Worm (Caenorhabditis elegans) whole organism, early embryonic: ENCODE data around the gene F11G11.4.

Experiments
- F13C5.2 ChIP-seq: sonication (generic microtip); optimal IDR thresholded peaks from 2 replicates; lab custom pipeline; 2017; ENCODE audit warnings: mild to moderate bottlenecking, missing genetic modification characterization, inconsistent platforms, missing compliant biosample characterization
- ama-1 ChIP-seq: fragments of 150-350 bp; optimal IDR thresholded peaks from 2 replicates; lab custom pipeline; 2014
- ceh-13 ChIP-seq: fragments of 200-800 bp; sonication (Bioruptor generic); optimal IDR thresholded peaks from 2 replicates; lab custom pipeline; 2018; ENCODE audit warnings: mild to moderate bottlenecking, missing genetic modification characterization, missing compliant biosample characterization
- ceh-36 ChIP-seq: sonication (generic microtip); optimal IDR thresholded peaks from 2 replicates; lab custom pipeline; 2016; ENCODE audit warnings: missing genetic modification characterization, inconsistent platforms, missing compliant biosample characterization
- ets-7 ChIP-seq: sonication (generic microtip); optimal IDR thresholded peaks from 2 replicates; lab custom pipeline; 2016; ENCODE audit warnings: missing genotype, missing genetic modification characterization, missing compliant biosample characterization
- flt-1 ChIP-seq: fragments of 200-800 bp; sonication (Bioruptor generic); IDR thresholded peaks from 2 replicates; pipeline ENCODE4 v1.3.6; 2022; ENCODE audit warnings: missing genetic modification characterization, missing compliant biosample characterization
- hmbx-1 ChIP-seq: sonication (generic microtip); optimal IDR thresholded peaks from 2 replicates; lab custom pipeline; 2016; ENCODE audit warnings: mild to moderate bottlenecking, missing genetic modification characterization, missing compliant biosample characterization
- pes-1 ChIP-seq: fragments of 200-800 bp; sonication (Bioruptor generic); IDR thresholded peaks from 2 replicates; pipeline ENCODE4 v1.3.6; 2022; ENCODE audit warnings: missing genetic modification reagents, missing genetic modification characterization, missing compliant biosample characterization
- sea-1 ChIP-seq: fragments of 200-800 bp; sonication (Bioruptor generic); conservative IDR thresholded peaks from 2 replicates; pipeline ENCODE4 v1.3.6; 2022; ENCODE audit warnings: missing genetic modification characterization, missing compliant biosample characterization
- tbx-11 ChIP-seq: fragments of 200-800 bp; sonication (Bioruptor generic); IDR thresholded peaks from 2 replicates; pipeline ENCODE4 v1.3.6; 2022; ENCODE audit warnings: missing genetic modification characterization, missing compliant biosample characterization

ce11 chrII:4892594-4892993 lies 32.2 kb downstream of the F11G11.4 start, which contains the start of gene msp-33:
- no peak for TF ChIP-seq sea-1 (GFP tag; lab: Robert Waterston, UW)
- no peak for TF ChIP-seq ama-1
- no peak for TF ChIP-seq F13C5.2 (tag; lab: Kevin White, UChicago)
- no peak for TF ChIP-seq ceh-36
- no peak for TF ChIP-seq pes-1 (GFP tag; lab: Robert Waterston, UW)
- TF ChIP-seq ets-7 (tag; lab: Kevin White, UChicago): no peak
- no peak for TF ChIP-seq flt-1 (GFP tag; lab: Robert Waterston, UW)
- TF ChIP-seq hmbx-1 (tag; lab: Kevin White, UChicago): no peak
- no peak for TF ChIP-seq tbx-11 (GFP tag; lab: Robert Waterston, UW)
- TF ChIP-seq ceh-13 (GFP tag; lab: Kevin White, UChicago): no peak
